Worm (Caenorhabditis elegans): ENCODE measurements around the gene prp-3.

prp-3 gene

ce11 chrIII:10386476-10386875, 41.3 kb downstream of the prp-3 start, which contains the start of gene C38H2.3:
Gene C38H2.3, minus strand, starts transcription at chrIII:10386576.
- no peak for TF ChIP-seq zag-1 (tag; optimal IDR thresholded peaks at IDR 0.05)
- TF ChIP-seq nhr-237 (tag; optimal IDR thresholded peaks at IDR 0.05), result no peak
- no peak for TF ChIP-seq snpc-1.2 (GFP tag; IDR thresholded peaks at IDR 0.05)
- no peak for TF ChIP-seq lin-13 (GFP tag; optimal IDR thresholded peaks at IDR 0.05)
- no peak for TF ChIP-seq nhr-76 (tag; optimal IDR thresholded peaks at IDR 0.05)
- no peak for TF ChIP-seq aly-2 (tag; optimal IDR thresholded peaks at IDR 0.05)
- no peak for TF ChIP-seq attf-4 (tag; optimal IDR thresholded peaks at IDR 0.05)

- TF ChIP-seq lsy-2 (tag; optimal IDR thresholded peaks at IDR 0.05) (no peak), nhr-42 (GFP tag; IDR thresholded peaks at IDR 0.05) (no peak), aha-1 (tag) (peak; percentile 91), vab-7 (GFP tag; IDR thresholded peaks at IDR 0.05) (no peak), attf-4 (tag; optimal IDR thresholded peaks at IDR 0.05) (no peak)
Observed at ce11 chrIII:10383804-10384203, 44.0 kb downstream of the prp-3 start.

- TF ChIP-seq cey-2 (tag; optimal IDR thresholded peaks at IDR 0.05; ENCODE audit: borderline replicate concordance, insufficient read depth) (no peak), hlh-30 (tag; optimal IDR thresholded peaks at IDR 0.05; ENCODE audit: insufficient read depth) (no peak), egl-27 (tag; optimal IDR thresholded peaks at IDR 0.05) (no peak), aha-1 (tag) (peak; percentile 38), madf-9 (GFP tag; conservative IDR thresholded peaks at IDR 0.05) (no peak)
Observed at ce11 chrIII:10381473-10381872, 46.3 kb downstream of the prp-3 start, which contains the start of gene C38H2.2. Gene C38H2.2, plus strand, starts transcription at chrIII:10381773.

DNA sequence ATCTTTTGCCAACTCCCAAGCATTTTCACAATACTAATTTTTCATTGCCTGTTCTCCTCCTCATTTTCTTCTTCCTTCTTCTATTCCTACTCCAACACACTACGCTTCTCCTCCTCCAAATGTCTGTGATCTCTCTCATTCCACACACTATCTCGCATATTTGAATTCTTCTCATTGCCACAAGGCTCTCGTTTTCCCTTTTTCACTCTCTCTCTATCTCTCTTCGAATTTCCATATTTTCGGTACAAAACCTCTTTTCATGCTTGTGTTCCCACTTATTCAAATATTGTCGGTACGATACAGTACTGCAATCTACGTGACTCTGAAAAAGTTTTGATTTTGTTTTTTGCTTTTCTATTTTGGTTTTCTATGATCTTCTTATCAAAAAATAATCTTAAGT, 47.1 kb downstream of the prp-3 start:
- TF ChIP-seq snpc-4 (tag; optimal IDR thresholded peaks at IDR 0.05) (no peak), zip-11 (GFP tag; IDR thresholded peaks at IDR 0.05) (no peak), madf-9 (GFP tag; conservative IDR thresholded peaks at IDR 0.05) (no peak), skn-1 (tag; optimal IDR thresholded peaks at IDR 0.05) (no peak), F26F4.8 (GFP tag; conservative IDR thresholded peaks at IDR 0.05) (no peak), nhr-237 (tag; optimal IDR thresholded peaks at IDR 0.05) (no peak), lir-3 (tag; optimal IDR thresholded peaks at IDR 0.05) (no peak), hmg-1.1 (GFP tag; IDR thresholded peaks at IDR 0.05) (peak; percentile 37; the same call in 1 of the 2 replicates), nhr-102 (tag; optimal IDR thresholded peaks at IDR 0.05) (no peak), dmd-9 (GFP tag; IDR thresholded peaks at IDR 0.05) (no peak), hif-1 (tag; optimal IDR thresholded peaks at IDR 0.05) (peak in 1 of 2 experiments; percentile 66), php-3 (GFP tag; IDR thresholded peaks at IDR 0.05) (no peak), zip-2 (tag; optimal IDR thresholded peaks at IDR 0.05) (no peak), nhr-28 (tag; optimal IDR thresholded peaks at IDR 0.05) (peak; percentile 69), dve-1 (tag; optimal IDR thresholded peaks at IDR 0.05; ENCODE audit: insufficient read depth) (peak; percentile 14), R02D3.7 (tag; optimal IDR thresholded peaks at IDR 0.05) (no peak), ama-1 (optimal IDR thresholded peaks at IDR 0.05) (no peak), unc-39 (tag; optimal IDR thresholded peaks at IDR 0.05) (no peak), ztf-11 (tag; optimal IDR thresholded peaks at IDR 0.05) (no peak), aha-1 (tag) (no peak), Y75B8A.6 (GFP tag; IDR thresholded peaks at IDR 0.05) (no peak), nhr-48 (tag; optimal IDR thresholded peaks at IDR 0.05) (no peak), ceh-82 (tag; optimal IDR thresholded peaks at IDR 0.05) (no peak), lim-7 (GFP tag; IDR thresholded peaks at IDR 0.05) (no peak), jun-1 (tag; optimal IDR thresholded peaks at IDR 0.05) (no peak), lin-13 (GFP tag; optimal IDR thresholded peaks at IDR 0.05) (no peak), dmd-6 (GFP tag; IDR thresholded peaks at IDR 0.05) (no peak), set-16 (GFP tag; IDR thresholded peaks at IDR 0.05) (no peak), nhr-10 (tag; optimal IDR thresholded peaks at IDR 0.05) (no peak), egl-43 (GFP tag; IDR thresholded peaks at IDR 0.05) (no peak), nhr-6 (tag; optimal IDR thresholded peaks at IDR 0.05) (peak; percentile 17), mxl-3 (GFP tag; optimal IDR thresholded peaks at IDR 0.05) (no peak), ceh-62 (tag; optimal IDR thresholded peaks at IDR 0.05) (no peak), unc-130 (GFP tag; optimal IDR thresholded peaks at IDR 0.05) (no peak), lin-39 (tag; optimal IDR thresholded peaks at IDR 0.05) (no peak), lsy-2 (tag; optimal IDR thresholded peaks at IDR 0.05) (peak in 1 of 2 experiments; percentile 53), dmd-8 (GFP tag; IDR thresholded peaks at IDR 0.05) (no peak), ztf-7 (tag; optimal IDR thresholded peaks at IDR 0.05) (no peak)

Measured in whole organism, L4 larva.